Worm (Caenorhabditis elegans) whole organism, L2 larva: ENCODE results near the gene math-40.

ENCODE experiments used
- elt-3 ChIP-seq: sonication (generic microtip); optimal IDR thresholded peaks from 2 replicates; lab custom pipeline; 2017; ENCODE audit warnings: missing biosample characterization, missing genetic modification characterization
- lsy-2 ChIP-seq, 2 experiments: fragments of 150-350 bp in 1 of 2; sonication (generic microtip) in 1 of 2; optimal IDR thresholded peaks; 2 replicates each; lab custom pipeline; 2014 to 2017; ENCODE audit warnings: missing biosample characterization in 2 of 2, missing genetic modification characterization in 2 of 2
- mab-5 ChIP-seq: fragments of 150-350 bp; optimal IDR thresholded peaks from 2 replicates; lab custom pipeline; 2014; ENCODE audit warnings: missing biosample characterization, missing genetic modification characterization
- mdl-1 ChIP-seq, 2 experiments: fragments of 150-350 bp in 1 of 2; sonication (generic microtip) in 1 of 2; optimal IDR thresholded peaks; 2 replicates each; lab custom pipeline; 2017; ENCODE audit warnings: missing biosample characterization in 2 of 2, missing genetic modification characterization in 2 of 2
- nhr-77 ChIP-seq: fragments of 150-350 bp; optimal IDR thresholded peaks from 2 replicates; lab custom pipeline; 2014; ENCODE audit warnings: missing biosample characterization, missing genetic modification characterization
- unc-62 ChIP-seq: fragments of 150-350 bp; optimal IDR thresholded peaks from 2 replicates; lab custom pipeline; 2014; ENCODE audit warnings: missing biosample characterization, missing genetic modification reagents, missing genetic modification characterization

ce11 chrII:1808217-1808616, 22.2 kb upstream of the math-40 start, which contains the start of gene C08F1.8:
- TF ChIP-seq nhr-77 (tag; lab: Kevin White, UChicago) = no peak
- no peak for TF ChIP-seq mab-5
- TF ChIP-seq elt-3 (tag; lab: Kevin White, UChicago) = no peak
- no peak for TF ChIP-seq mdl-1 (tag; optimal IDR thresholded peaks at IDR 0.05; lab: Kevin White, UChicago)
- no peak for TF ChIP-seq lsy-2 (tag; optimal IDR thresholded peaks at IDR 0.05; lab: Kevin White, UChicago)
- TF ChIP-seq unc-62 = no peak
